Fruit fly (Drosophila melanogaster): Measurements from ENCODE around the gene Exo84.
A peak's percentile ranks its signal among the peaks of the same experiment; 100 is the strongest.

The Exo84 gene

DNA sequence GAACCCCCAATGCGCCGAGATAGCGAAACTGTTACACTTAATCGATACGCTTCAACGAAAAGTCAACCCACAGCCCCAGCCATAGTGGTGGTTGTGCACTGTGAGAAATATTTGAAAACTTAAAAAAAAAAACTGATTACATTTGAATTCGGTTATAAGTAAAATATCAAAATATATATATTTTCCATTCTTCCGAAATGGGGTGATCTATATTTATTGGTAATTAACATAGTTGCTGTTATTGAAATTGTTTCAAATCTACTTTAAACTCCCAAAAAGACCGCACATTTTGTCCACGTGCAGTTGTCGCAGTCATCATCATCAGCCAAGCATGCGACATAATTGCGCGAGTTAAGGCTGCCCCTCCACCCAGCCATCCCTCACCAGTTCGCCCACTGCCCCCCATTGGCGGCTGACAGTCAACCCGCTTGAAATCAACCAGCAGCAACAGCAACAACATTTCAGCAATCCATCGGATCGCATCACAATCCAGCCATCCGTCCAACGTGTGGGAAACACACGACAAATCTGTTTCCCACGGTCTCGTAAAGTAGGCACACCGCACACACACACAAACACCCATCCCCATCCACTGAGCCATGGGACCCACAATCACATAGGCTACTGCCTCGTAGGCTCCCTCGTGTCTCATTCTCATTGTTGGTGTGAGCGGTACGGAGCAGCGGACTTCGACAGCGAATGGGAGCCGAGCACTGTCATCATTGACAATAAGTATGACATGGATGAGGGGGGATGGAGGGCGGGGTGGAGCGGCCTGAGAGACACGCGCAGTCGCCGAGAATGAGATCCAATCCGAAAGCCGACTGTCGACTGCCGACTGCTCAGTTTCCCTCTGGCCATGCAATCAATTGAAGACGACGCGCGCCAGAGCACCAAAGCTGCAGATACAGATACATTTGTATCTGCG is 31.5 kb downstream of the Exo84 start (continued):
- TF ChIP-seq CG6765 (GFP tag; optimal IDR thresholded peaks at IDR 0.05) (peak; percentile 30), trh (GFP tag; optimal IDR thresholded peaks at IDR 0.05) (peak; percentile 43), btn (GFP tag; optimal IDR thresholded peaks at IDR 0.05) (no peak), mam (GFP tag; optimal IDR thresholded peaks at IDR 0.05) (no peak), CG8388 (GFP tag; optimal IDR thresholded peaks at IDR 0.05) (peak; percentile 76), CG7928 (GFP tag; optimal IDR thresholded peaks at IDR 0.05) (no peak), wek (GFP tag; optimal IDR thresholded peaks at IDR 0.05) (no peak), sc (optimal IDR thresholded peaks at IDR 0.05) (no peak), sc (GFP tag; optimal IDR thresholded peaks at IDR 0.05) (peak; percentile 65), aop (GFP tag; IDR thresholded peaks at IDR 0.05) (no peak), CG11247 (GFP tag; IDR thresholded peaks at IDR 0.05) (no peak), lilli (GFP tag; optimal IDR thresholded peaks at IDR 0.05) (peak; percentile 45), zfh2 (GFP tag; optimal IDR thresholded peaks at IDR 0.05) (no peak), hbn (GFP tag; IDR thresholded peaks at IDR 0.05; ENCODE audit: partially characterized antibody) (no peak), CG2202 (tag; optimal IDR thresholded peaks at IDR 0.05) (peak; percentile 36), cad (GFP tag; optimal IDR thresholded peaks at IDR 0.05) (no peak), seq (GFP tag; IDR thresholded peaks at IDR 0.05) (peak; percentile 30; the same call in 1 of the 2 replicates), tup (GFP tag; optimal IDR thresholded peaks at IDR 0.05) (no peak), CG12744 (GFP tag; optimal IDR thresholded peaks at IDR 0.05) (no peak), ap (GFP tag; IDR thresholded peaks at IDR 0.05) (0 out of 2 replicates have a peak, but pooled peaks have one; percentile 33), Hmx (GFP tag; optimal IDR thresholded peaks at IDR 0.05) (peak; percentile 27), sens (GFP tag) (peak; percentile 87), emc (GFP tag; optimal IDR thresholded peaks at IDR 0.05) (no peak), HLH4C (GFP tag; IDR thresholded peaks at IDR 0.05; ENCODE audit: partially characterized antibody) (peak; percentile 19; the same call in 1 of the 3 replicates), H15 (GFP tag; IDR thresholded peaks at IDR 0.05) (no peak; the same call in 2 of the 3 replicates), NK7.1 (GFP tag; optimal IDR thresholded peaks at IDR 0.05) (no peak), D (optimal IDR thresholded peaks at IDR 0.05) (no peak), D (GFP tag; optimal IDR thresholded peaks at IDR 0.05) (peak; percentile 50), MESR4 (GFP tag; optimal IDR thresholded peaks at IDR 0.05) (no peak), Dip2 (GFP tag; IDR thresholded peaks at IDR 0.05) (no peak), CG34376 (GFP tag; optimal IDR thresholded peaks at IDR 0.05) (no peak), Chrac-16 (GFP tag; optimal IDR thresholded peaks at IDR 0.05) (peak; percentile 70), CG3163 (GFP tag; optimal IDR thresholded peaks at IDR 0.05) (no peak), her (GFP tag; optimal IDR thresholded peaks at IDR 0.05) (no peak), Bteb2 (GFP tag; optimal IDR thresholded peaks at IDR 0.05) (no peak), Rx (GFP tag; IDR thresholded peaks at IDR 0.05) (no peak; the same call in 1 of the 2 replicates), Antp (GFP tag; optimal IDR thresholded peaks at IDR 0.05) (no peak), CG4854 (GFP tag; optimal IDR thresholded peaks at IDR 0.05) (no peak), CG1647 (GFP tag; optimal IDR thresholded peaks at IDR 0.05) (no peak), cwo (GFP tag; optimal IDR thresholded peaks at IDR 0.05) (peak; percentile 58), HmgD (GFP tag; optimal IDR thresholded peaks at IDR 0.05) (no peak), bigmax (GFP tag; optimal IDR thresholded peaks at IDR 0.05) (no peak), cas (GFP tag; IDR thresholded peaks at IDR 0.05) (no peak), Mrtf (GFP tag; IDR thresholded peaks at IDR 0.05) (0 out of 3 replicates have a peak, but pooled peaks have one; percentile 35), Nf-YA (GFP tag; IDR thresholded peaks at IDR 0.05) (peak; percentile 85), D19B (GFP tag; optimal IDR thresholded peaks at IDR 0.05) (peak; percentile 30), vvl (GFP tag; IDR thresholded peaks at IDR 0.05) (peak; percentile 62), vfl (GFP tag; optimal IDR thresholded peaks at IDR 0.05) (no peak), Myb (GFP tag; optimal IDR thresholded peaks at IDR 0.05) (no peak), Ssrp (tag; optimal IDR thresholded peaks at IDR 0.05) (peak; percentile 76), az2 (GFP tag; optimal IDR thresholded peaks at IDR 0.05) (peak; percentile 67)

All from whole organism, embryonic.